Worm (Caenorhabditis elegans) whole organism, early embryonic: Measurements from ENCODE around the gene gnrr-3.

Experiments used
- B0310.2 ChIP-seq: sonication (generic microtip); optimal IDR thresholded peaks from 2 replicates; lab custom pipeline; 2016; ENCODE audit warnings: mild to moderate bottlenecking, missing genetic modification characterization, missing compliant biosample characterization
- aly-1 ChIP-seq: sonication (generic microtip); optimal IDR thresholded peaks from 2 replicates; lab custom pipeline; 2016; ENCODE audit warnings: missing genetic modification characterization, missing compliant biosample characterization
- ama-1 ChIP-seq: fragments of 150-350 bp; optimal IDR thresholded peaks from 2 replicates; lab custom pipeline; 2014
- flt-1 ChIP-seq: fragments of 200-800 bp; sonication (Bioruptor generic); IDR thresholded peaks from 2 replicates; pipeline ENCODE4 v1.3.6; 2022; ENCODE audit warnings: missing genetic modification characterization, missing compliant biosample characterization
- hnd-1 ChIP-seq: sonication (generic microtip); optimal IDR thresholded peaks from 2 replicates; lab custom pipeline; 2016; ENCODE audit warnings: missing genetic modification characterization, missing compliant biosample characterization
- sea-1 ChIP-seq: fragments of 200-800 bp; sonication (Bioruptor generic); conservative IDR thresholded peaks from 2 replicates; pipeline ENCODE4 v1.3.6; 2022; ENCODE audit warnings: missing genetic modification characterization, missing compliant biosample characterization
- tbx-11 ChIP-seq: fragments of 200-800 bp; sonication (Bioruptor generic); IDR thresholded peaks from 2 replicates; pipeline ENCODE4 v1.3.6; 2022; ENCODE audit warnings: missing genetic modification characterization, missing compliant biosample characterization

DNA sequence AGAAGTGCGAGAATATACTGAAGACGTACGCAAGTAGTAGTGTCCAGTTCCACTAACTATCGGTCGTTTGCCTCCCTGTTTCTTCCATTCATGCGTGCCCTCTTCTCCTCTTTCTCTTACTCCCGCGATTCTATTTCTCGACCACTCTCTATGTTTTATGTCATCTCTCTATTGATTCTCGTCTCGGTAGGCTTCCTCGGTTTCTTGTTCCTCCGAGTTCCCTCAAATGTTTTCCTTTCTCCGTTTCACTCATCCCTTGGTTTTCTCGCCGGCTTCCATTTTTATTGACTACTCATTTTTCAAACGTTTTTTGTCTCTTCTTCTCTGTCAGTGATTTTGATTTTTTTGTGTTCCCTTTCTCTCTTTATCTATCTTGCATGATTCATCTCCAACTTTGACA is 22.9 kb upstream of the gnrr-3 start:
- TF ChIP-seq ama-1 (lab: Kevin White, UChicago), result no peak
- TF ChIP-seq aly-1 (tag; lab: Kevin White, UChicago), result no peak
- TF ChIP-seq flt-1 (GFP tag; lab: Robert Waterston, UW), result no peak
- no peak for TF ChIP-seq tbx-11 (GFP tag; lab: Robert Waterston, UW)
- no peak for TF ChIP-seq sea-1
- no peak for TF ChIP-seq hnd-1
- TF ChIP-seq B0310.2 (tag; lab: Kevin White, UChicago), result no peak
